Fruit fly (Drosophila melanogaster): ENCODE data around the gene CG3308.

The CG3308 gene

DNA sequence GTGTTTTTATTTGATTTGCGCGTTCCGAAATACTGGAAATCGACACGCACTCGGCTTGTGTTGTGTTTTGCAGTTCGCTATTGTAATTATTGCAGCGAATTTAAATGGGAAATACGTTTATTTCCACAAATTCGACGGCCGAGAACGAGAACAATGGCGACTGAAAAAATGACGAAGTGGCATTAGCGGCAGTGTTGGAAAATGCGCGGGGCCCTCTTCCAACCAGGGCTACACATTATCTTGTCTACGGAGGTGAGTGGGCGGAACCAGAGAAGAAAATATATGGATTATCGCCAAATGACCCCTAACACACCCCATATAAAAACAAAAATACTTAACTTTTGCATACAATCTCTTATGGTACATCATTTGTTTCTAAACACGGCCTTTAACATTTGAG, 4.7 kb downstream of the CG3308 start, which contains the start of gene Rab1 (continued):
- TF ChIP-seq cwo (GFP tag; optimal IDR thresholded peaks at IDR 0.05) (no peak), aop (GFP tag; IDR thresholded peaks at IDR 0.05) (no peak), CG15479 (GFP tag; optimal IDR thresholded peaks at IDR 0.05) (no peak), TFAM (GFP tag; optimal IDR thresholded peaks at IDR 0.05) (no peak), Doc3 (GFP tag; IDR thresholded peaks at IDR 0.05; ENCODE audit: partially characterized antibody) (no peak), Aef1 (GFP tag; IDR thresholded peaks at IDR 0.05) (no peak), CG7372 (GFP tag; IDR thresholded peaks at IDR 0.05) (no peak), CG3995 (GFP tag; optimal IDR thresholded peaks at IDR 0.05) (peak; percentile 35), wor (GFP tag; IDR thresholded peaks at IDR 0.05) (no peak), CG6813 (GFP tag; optimal IDR thresholded peaks at IDR 0.05) (no peak), CG14667 (GFP tag; IDR thresholded peaks at IDR 0.05) (no peak), Taf1 (GFP tag; IDR thresholded peaks at IDR 0.05) (no peak), dati (GFP tag; IDR thresholded peaks at IDR 0.05) (no peak), CG10462 (GFP tag; optimal IDR thresholded peaks at IDR 0.05) (no peak), Xrp1 (GFP tag; IDR thresholded peaks at IDR 0.05) (0 out of 2 replicates have a peak, but pooled peaks have one; percentile 33), cg (GFP tag; optimal IDR thresholded peaks at IDR 0.05) (no peak), tap (tag; optimal IDR thresholded peaks at IDR 0.05) (no peak), D (optimal IDR thresholded peaks at IDR 0.05) (no peak), D (GFP tag; optimal IDR thresholded peaks at IDR 0.05) (peak; percentile 36), crol (GFP tag; IDR thresholded peaks at IDR 0.05) (no peak), Drgx (GFP tag; IDR thresholded peaks at IDR 0.05) (no peak), nau (GFP tag; optimal IDR thresholded peaks at IDR 0.05) (no peak), br (optimal IDR thresholded peaks at IDR 0.05) (no peak), pzg (GFP tag; optimal IDR thresholded peaks at IDR 0.05) (peak; percentile 74), Fer3 (tag; optimal IDR thresholded peaks at IDR 0.05) (peak; percentile 20), ato (GFP tag; IDR thresholded peaks at IDR 0.05; ENCODE audit: partially characterized antibody) (no peak), p53 (GFP tag; optimal IDR thresholded peaks at IDR 0.05) (no peak), nerfin-1 (tag; optimal IDR thresholded peaks at IDR 0.05) (peak; percentile 7), caup (GFP tag; optimal IDR thresholded peaks at IDR 0.05; ENCODE audit: severe bottlenecking) (peak; percentile 70), CG10147 (GFP tag; optimal IDR thresholded peaks at IDR 0.05) (no peak), ewg (GFP tag; optimal IDR thresholded peaks at IDR 0.05) (no peak), Hr39 (optimal IDR thresholded peaks at IDR 0.05) (no peak), zfh1 (GFP tag; IDR thresholded peaks at IDR 0.05) (no peak), CG3407 (GFP tag; optimal IDR thresholded peaks at IDR 0.05) (no peak), HmgD (GFP tag; optimal IDR thresholded peaks at IDR 0.05) (peak; percentile 18), Fer2 (tag; optimal IDR thresholded peaks at IDR 0.05) (no peak), CG34224 (GFP tag; IDR thresholded peaks at IDR 0.05; ENCODE audit: partially characterized antibody) (no peak), CG9727 (GFP tag; optimal IDR thresholded peaks at IDR 0.05) (no peak), CG3065 (GFP tag; optimal IDR thresholded peaks at IDR 0.05) (peak; percentile 79), fu2 (GFP tag; optimal IDR thresholded peaks at IDR 0.05) (peak; percentile 35), repo (GFP tag; optimal IDR thresholded peaks at IDR 0.05) (peak; percentile 1), Sry-β (GFP tag; optimal IDR thresholded peaks at IDR 0.05) (peak; percentile 23), Dbx (GFP tag; IDR thresholded peaks at IDR 0.05) (peak; percentile 70), CG14965 (GFP tag; optimal IDR thresholded peaks at IDR 0.05; ENCODE audit: borderline replicate concordance) (no peak), Jarid2 (GFP tag; optimal IDR thresholded peaks at IDR 0.05) (no peak), Dip2 (GFP tag; IDR thresholded peaks at IDR 0.05) (no peak), peb (GFP tag; IDR thresholded peaks at IDR 0.05) (no peak), trh (GFP tag; optimal IDR thresholded peaks at IDR 0.05) (no peak), CG10366 (GFP tag; IDR thresholded peaks at IDR 0.05) (no peak), btn (GFP tag; optimal IDR thresholded peaks at IDR 0.05) (no peak), HLH4C (GFP tag; IDR thresholded peaks at IDR 0.05; ENCODE audit: partially characterized antibody) (no peak), D19A (tag; optimal IDR thresholded peaks at IDR 0.05) (no peak)
